Worm (Caenorhabditis elegans) whole organism, L3 larva: ENCODE data around the gene sdz-35.
"Not testable (repeated sequence)": the region's sequence is repeated elsewhere in the genome, so short reads cannot be mapped to it uniquely, and the experiment has no call there.

Experiments
- ceh-28 ChIP-seq: fragments of 150-350 bp; optimal IDR thresholded peaks from 2 replicates; lab custom pipeline; 2014; ENCODE audit warnings: missing biosample characterization, missing genetic modification reagents, missing genetic modification characterization
- ceh-9 ChIP-seq: sonication (generic microtip); optimal IDR thresholded peaks from 2 replicates; lab custom pipeline; 2018; ENCODE audit warnings: missing biosample characterization, missing genetic modification characterization
- egl-27 ChIP-seq: sonication (generic microtip); optimal IDR thresholded peaks from 4 replicates; lab custom pipeline; 2017; ENCODE audit warnings: missing biosample characterization, missing genetic modification reagents, missing genetic modification characterization
- egl-5 ChIP-seq: fragments of 150-350 bp; optimal IDR thresholded peaks from 2 replicates; lab custom pipeline; 2017; ENCODE audit warnings: missing biosample characterization, missing genetic modification reagents, missing genetic modification characterization, inconsistent platforms
- elt-1 ChIP-seq: fragments of 150-350 bp; optimal IDR thresholded peaks from 2 replicates; lab custom pipeline; 2014; ENCODE audit warnings: missing biosample characterization, missing genetic modification characterization
- elt-2 ChIP-seq: sonication (generic microtip); optimal IDR thresholded peaks from 2 replicates; lab custom pipeline; 2016; ENCODE audit warnings: missing genetic modification reagents, mild to moderate bottlenecking, missing genetic modification characterization, missing compliant biosample characterization
- eor-1 ChIP-seq, 2 experiments: fragments of 150-350 bp; optimal IDR thresholded peaks; 2 replicates each; lab custom pipeline; 2014 to 2018; ENCODE audit warnings: missing biosample characterization in 2 of 2, missing genetic modification characterization in 2 of 2
- fkh-2 ChIP-seq: fragments of 150-350 bp; optimal IDR thresholded peaks from 2 replicates; lab custom pipeline; 2014; ENCODE audit warnings: missing biosample characterization, missing genetic modification reagents, missing genetic modification characterization
- fos-1 ChIP-seq: fragments of 150-350 bp; optimal IDR thresholded peaks from 2 replicates; lab custom pipeline; 2014; ENCODE audit warnings: missing biosample characterization, missing genetic modification characterization
- hmg-11 ChIP-seq: sonication (generic microtip); optimal IDR thresholded peaks from 2 replicates; lab custom pipeline; 2016; ENCODE audit warnings: missing genetic modification characterization, missing compliant biosample characterization
- jun-1 ChIP-seq: fragments of 150-350 bp; optimal IDR thresholded peaks from 2 replicates; lab custom pipeline; 2014; ENCODE audit warnings: missing biosample characterization, missing genetic modification reagents, missing genetic modification characterization
- lin-15B ChIP-seq: fragments of 150-350 bp; optimal IDR thresholded peaks from 2 replicates; lab custom pipeline; 2014; ENCODE audit warnings: missing biosample characterization, missing genetic modification characterization
- lin-39 ChIP-seq: fragments of 150-350 bp; optimal IDR thresholded peaks from 2 replicates; lab custom pipeline; 2018; ENCODE audit warnings: missing biosample characterization, missing genetic modification reagents, missing genetic modification characterization
- lsy-12 ChIP-seq: sonication (generic microtip); optimal IDR thresholded peaks from 2 replicates; lab custom pipeline; 2016; ENCODE audit warnings: mild to moderate bottlenecking, missing genetic modification characterization, missing compliant biosample characterization
- mml-1 ChIP-seq: fragments of 150-350 bp; sonication (generic microtip); optimal IDR thresholded peaks from 3 replicates; lab custom pipeline; 2014; ENCODE audit warnings: missing biosample characterization, missing genetic modification characterization
- nhr-11 ChIP-seq: fragments of 150-350 bp; optimal IDR thresholded peaks from 2 replicates; lab custom pipeline; 2014; ENCODE audit warnings: missing biosample characterization, missing genetic modification characterization
- nhr-23 ChIP-seq: fragments of 150-350 bp; optimal IDR thresholded peaks from 2 replicates; lab custom pipeline; 2014; ENCODE audit warnings: missing biosample characterization, missing genetic modification reagents, missing genetic modification characterization
- nhr-28 ChIP-seq: fragments of 150-350 bp; optimal IDR thresholded peaks from 2 replicates; lab custom pipeline; 2014; ENCODE audit warnings: missing biosample characterization, missing genetic modification characterization
- nhr-43 ChIP-seq: sonication (generic microtip); optimal IDR thresholded peaks from 2 replicates; lab custom pipeline; 2016; ENCODE audit warnings: mild to moderate bottlenecking, missing genetic modification characterization, missing compliant biosample characterization; ENCODE audit not compliant: poor library complexity, severe bottlenecking
- nhr-77 ChIP-seq: fragments of 150-350 bp; optimal IDR thresholded peaks from 2 replicates; lab custom pipeline; 2014; ENCODE audit warnings: missing biosample characterization, missing genetic modification characterization
- pha-4 ChIP-seq: fragments of 150-350 bp; optimal IDR thresholded peaks from 2 replicates; lab custom pipeline; 2014; ENCODE audit warnings: missing biosample characterization, missing genetic modification reagents, missing genetic modification characterization
- pqm-1 ChIP-seq: fragments of 150-350 bp; optimal IDR thresholded peaks from 2 replicates; lab custom pipeline; 2017; ENCODE audit warnings: missing biosample characterization, missing genetic modification characterization, inconsistent platforms
- sea-2 ChIP-seq: fragments of 150-350 bp; sonication (generic microtip); optimal IDR thresholded peaks from 4 replicates; lab custom pipeline; 2014; ENCODE audit warnings: missing biosample characterization, missing genetic modification reagents, missing genetic modification characterization
- snpc-4 ChIP-seq: fragments of 150-350 bp; optimal IDR thresholded peaks from 2 replicates; lab custom pipeline; 2014; ENCODE audit warnings: missing biosample characterization, missing genetic modification characterization
- tbx-2 ChIP-seq: sonication (generic microtip); optimal IDR thresholded peaks from 2 replicates; lab custom pipeline; 2016; ENCODE audit warnings: mild to moderate bottlenecking, missing genetic modification characterization, missing compliant biosample characterization
- zag-1 ChIP-seq: fragments of 150-350 bp; optimal IDR thresholded peaks from 2 replicates; lab custom pipeline; 2014; ENCODE audit warnings: missing biosample characterization, missing genetic modification characterization
- ztf-11 ChIP-seq: fragments of 150-350 bp; optimal IDR thresholded peaks from 2 replicates; lab custom pipeline; 2014; ENCODE audit warnings: missing biosample characterization, missing genetic modification characterization
- ztf-4 ChIP-seq: fragments of 150-350 bp; optimal IDR thresholded peaks from 2 replicates; lab custom pipeline; 2014; ENCODE audit warnings: missing biosample characterization, missing genetic modification characterization

The sdz-35 gene

ce11 chrII:3196966-3197365, 11.6 kb downstream of the sdz-35 start, which contains the start of gene gcy-15:
gcy-15 (minus strand) TSS chrII:3197066.
- TF ChIP-seq egl-27 (tag; lab: Kevin White, UChicago) (no peak), fos-1 (tag; lab: Kevin White, UChicago) (no peak), snpc-4 (tag; lab: Kevin White, UChicago) (no peak), tbx-2 (tag; lab: Kevin White, UChicago) (no peak), nhr-43 (tag; lab: Kevin White, UChicago) (no peak)

DNA sequence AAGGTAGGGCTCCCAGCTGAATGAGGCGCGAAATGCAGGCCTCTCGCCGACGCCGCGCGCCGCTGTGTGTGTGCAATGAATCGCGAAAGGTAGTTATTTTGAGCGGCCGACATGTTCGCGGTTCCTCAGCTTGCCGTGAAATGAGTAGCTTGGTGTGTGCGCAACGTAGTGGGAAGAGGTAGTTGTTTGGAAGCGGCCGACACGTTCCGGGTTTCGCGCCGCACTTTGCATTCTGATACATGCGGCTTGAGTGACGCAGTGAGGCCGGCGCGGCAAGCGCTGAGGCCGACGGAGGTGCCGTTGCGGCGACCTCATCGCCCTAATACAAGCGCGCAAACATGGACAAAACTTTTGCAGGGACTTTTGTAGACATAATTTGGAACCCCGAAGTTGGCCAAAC, 12.8 kb downstream of the sdz-35 start:
- no peak for TF ChIP-seq lsy-12 (tag; lab: Kevin White, UChicago)
- no peak for TF ChIP-seq nhr-77 (tag; lab: Kevin White, UChicago)
- TF ChIP-seq pqm-1 (tag; lab: Kevin White, UChicago), result no peak

DNA sequence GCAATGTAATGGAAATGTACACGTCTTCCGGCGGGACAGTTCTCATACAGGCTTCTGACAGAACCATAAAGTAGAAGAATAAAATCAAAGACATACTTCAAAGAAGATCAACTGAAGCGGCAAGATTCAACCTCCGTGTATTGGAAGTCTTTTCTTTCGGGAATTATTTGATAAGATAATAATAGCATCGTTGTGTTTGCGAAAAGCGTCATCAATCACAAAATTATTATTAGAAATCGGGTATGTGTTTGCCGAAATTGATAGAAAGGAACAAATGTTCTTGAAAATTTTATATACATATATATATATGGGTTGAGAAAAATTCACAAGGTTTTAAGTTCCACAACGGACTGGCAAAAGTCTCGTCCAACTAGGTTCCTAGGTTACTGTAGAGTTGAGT, 17.0 kb downstream of the sdz-35 start, which contains the start of gene Y27F2A.9:
Gene Y27F2A.9 (minus strand): TSS at position 101 of the 400 bp plus-strand sequence.
- TF ChIP-seq lsy-12 (tag; lab: Kevin White, UChicago); elt-1; zag-1 (tag; lab: Kevin White, UChicago): not testable (repeated sequence)

DNA sequence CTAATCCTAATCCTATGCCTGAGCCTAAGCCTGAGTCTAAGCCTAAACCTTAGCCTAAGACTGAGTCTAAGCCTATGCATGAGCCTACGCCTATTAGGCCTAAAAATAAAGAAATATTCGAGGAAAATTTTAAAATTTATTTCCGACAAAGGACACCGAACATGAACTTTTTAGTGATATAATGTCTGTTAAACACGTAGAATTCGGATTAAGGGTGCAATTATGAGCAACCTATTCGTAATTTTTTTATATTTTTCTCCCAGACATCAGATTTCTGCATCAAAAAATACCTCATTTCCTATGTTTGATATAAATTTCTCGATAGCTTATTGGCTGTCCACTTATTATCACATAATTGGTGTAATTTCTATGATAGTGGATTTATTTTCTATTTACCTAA, 19.5 kb downstream of the sdz-35 start, which contains the start of gene Y27F2A.11:
Gene Y27F2A.11 (plus strand): TSS at position 301 of the 400 bp plus-strand sequence.
- not testable (repeated sequence) for TF ChIP-seq pha-4, jun-1, ztf-11 (tag; lab: Kevin White, UChicago)

DNA sequence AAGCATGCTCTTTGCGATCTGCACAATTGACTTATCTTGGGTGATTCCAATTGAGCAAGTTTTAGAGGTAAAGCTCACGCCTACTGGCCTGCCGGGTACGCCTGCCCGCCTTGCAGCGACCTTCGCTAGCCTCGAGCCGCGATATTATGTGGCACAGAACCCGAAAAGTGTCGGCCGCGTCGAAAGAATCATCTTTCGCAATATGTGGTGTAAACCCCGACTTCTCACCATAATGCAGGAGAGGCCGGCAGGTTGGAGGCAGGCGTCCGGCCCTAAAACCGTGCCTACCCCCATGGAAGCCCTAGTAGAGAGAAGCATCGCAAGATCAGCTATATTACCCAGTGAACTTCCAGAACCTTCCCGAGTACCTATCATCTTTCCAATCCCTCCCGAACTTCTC, 22.7 kb downstream of the sdz-35 start:
- TF ChIP-seq egl-5, result no peak
- TF ChIP-seq elt-1, result no peak
- TF ChIP-seq ztf-4, result no peak
- TF ChIP-seq nhr-43 (tag; lab: Kevin White, UChicago), result no peak
- no peak for TF ChIP-seq sea-2
- no peak for TF ChIP-seq mml-1
- no peak for TF ChIP-seq tbx-2 (tag; lab: Kevin White, UChicago)
- no peak for TF ChIP-seq pqm-1 (tag; lab: Kevin White, UChicago)
- no peak for TF ChIP-seq lin-15B
- TF ChIP-seq hmg-11 (tag; lab: Kevin White, UChicago), result no peak
- no peak for TF ChIP-seq lin-39
- no peak for TF ChIP-seq eor-1 (tag; optimal IDR thresholded peaks at IDR 0.05; lab: Kevin White, UChicago)
- TF ChIP-seq nhr-23 (tag; lab: Kevin White, UChicago), result no peak
- no peak for TF ChIP-seq ceh-28 (tag; lab: Kevin White, UChicago)
- no peak for TF ChIP-seq elt-2
- no peak for TF ChIP-seq ztf-11 (tag; lab: Kevin White, UChicago)
- no peak for TF ChIP-seq nhr-28
- TF ChIP-seq fos-1 (tag; lab: Kevin White, UChicago), result no peak
- TF ChIP-seq lsy-12 (tag; lab: Kevin White, UChicago), result no peak
- no peak for TF ChIP-seq zag-1 (tag; lab: Kevin White, UChicago)

ce11 chrII:3184858-3185257, 23.7 kb downstream of the sdz-35 start, which contains the start of gene sri-78:
sri-78 (plus strand) TSS chrII:3185158.
- not testable (repeated sequence) for TF ChIP-seq nhr-23 (tag; lab: Kevin White, UChicago); nhr-11 (tag; lab: Kevin White, UChicago); sea-2

- TF ChIP-seq ceh-9; fkh-2 (tag; lab: Kevin White, UChicago); ceh-28 (tag; lab: Kevin White, UChicago): not testable (repeated sequence)
- TF ChIP-seq, all 47 proteins: peak for 0; not testable (repeated sequence) for 47
Observed at ce11 chrII:3183300-3183840, 25.2 kb downstream of the sdz-35 start, which contains the start of the genes Y27F2A.6 and Y27F2A.8. Y27F2A.6 (minus strand) TSS chrII:3183400. Y27F2A.8 (plus strand) TSS chrII:3183790.
